Fruit fly (Drosophila melanogaster) whole organism, embryonic: Measurements from ENCODE around the gene SKIP.

Experiments used
- CG10431 ChIP-seq: fragments of 200-800 bp; sonication (Bioruptor generic); optimal IDR thresholded peaks from 3 replicates; lab custom pipeline; 2018; ENCODE audit warnings: missing biosample characterization, mild to moderate bottlenecking, missing genetic modification characterization
- CG12769 ChIP-seq: fragments of 200-800 bp; sonication (Bioruptor generic); optimal IDR thresholded peaks from 2 replicates; lab custom pipeline; 2019; ENCODE audit warnings: missing biosample characterization, mild to moderate bottlenecking, missing genetic modification characterization, moderate library complexity
- CG2712 ChIP-seq: fragments of 200-800 bp; optimal IDR thresholded peaks from 3 replicates; lab custom pipeline; 2019; ENCODE audit warnings: missing biosample characterization, mild to moderate bottlenecking, missing genetic modification characterization, moderate library complexity
- CG43689 ChIP-seq: fragments of 200-800 bp; sonication (Bioruptor generic); IDR thresholded peaks from 2 replicates; pipeline ENCODE4 v1.3.6; 2022; ENCODE audit warnings: missing biosample characterization, missing genetic modification characterization
- Neu2 ChIP-seq: fragments of 200-800 bp; sonication (Bioruptor generic); optimal IDR thresholded peaks from 3 replicates; lab custom pipeline; 2016; ENCODE audit warnings: missing biosample characterization, missing genetic modification characterization, borderline replicate concordance
- croc ChIP-seq: fragments of 200-800 bp; sonication (Bioruptor generic); conservative IDR thresholded peaks from 3 replicates; pipeline ENCODE4 v1.3.6; 2022; ENCODE audit warnings: missing biosample characterization, missing genetic modification characterization
- peb ChIP-seq: fragments of 200-800 bp; sonication (Bioruptor generic); IDR thresholded peaks from 2 replicates; pipeline ENCODE4 v1.3.6; 2022; ENCODE audit warnings: missing biosample characterization, missing genetic modification characterization
- tup ChIP-seq: fragments of 200-800 bp; sonication (Bioruptor generic); optimal IDR thresholded peaks from 2 replicates; lab custom pipeline; 2016; ENCODE audit warnings: missing biosample characterization, mild to moderate bottlenecking, missing genetic modification characterization, moderate library complexity

DNA sequence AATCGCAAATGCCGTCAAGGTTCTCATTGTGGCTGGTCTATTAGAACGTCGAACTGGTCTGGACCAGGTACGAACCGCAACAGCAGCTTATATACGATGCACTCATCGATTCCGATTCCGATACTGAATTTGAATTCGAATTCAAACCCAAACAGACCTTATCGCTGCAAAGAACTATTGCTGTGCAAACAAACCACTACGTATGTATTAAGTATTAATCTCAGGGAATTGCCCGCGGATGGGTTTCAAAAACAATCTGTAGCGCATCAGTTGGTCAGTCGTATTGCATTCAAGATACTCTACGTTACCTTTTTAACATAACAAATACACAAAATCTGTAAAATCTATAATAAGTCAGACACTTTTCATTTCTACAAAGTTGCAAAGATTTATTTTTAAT lies 47.3 kb upstream of the SKIP start, which contains the start of gene BomT3:
- TF ChIP-seq CG43689 (GFP tag; lab: Robert Waterston, UW) (no peak), Neu2 (GFP tag; lab: Kevin White, UChicago) (no peak), croc (no peak), CG2712 (no peak), CG12769 (no peak), tup (no peak), peb (GFP tag; lab: Robert Waterston, UW) (no peak), CG10431 (GFP tag; lab: Kevin White, UChicago) (no peak)
